Fruit fly (Drosophila melanogaster) whole organism, adult: ENCODE results near the gene CG14277.

Experiments used
- CG11617 ChIP-seq: fragments of 200-800 bp; sonication (Bioruptor generic); optimal IDR thresholded peaks from 2 replicates; lab custom pipeline; 2017; ENCODE audit warnings: mild to moderate bottlenecking, missing biosample characterization, missing genetic modification reagents, missing genetic modification characterization
- CG12768 ChIP-seq: fragments of 200-800 bp; sonication (Bioruptor generic); optimal IDR thresholded peaks from 2 replicates; lab custom pipeline; 2017; ENCODE audit warnings: missing biosample characterization, missing genetic modification characterization, mild to moderate bottlenecking, moderate library complexity, missing genetic modification reagents
- CG14711 ChIP-seq: fragments of 200-800 bp; sonication (Bioruptor generic); optimal IDR thresholded peaks from 2 replicates; lab custom pipeline; 2018; ENCODE audit warnings: missing biosample characterization, mild to moderate bottlenecking, missing genetic modification characterization, moderate library complexity
- CG1620 ChIP-seq: fragments of 200-800 bp; sonication (Bioruptor generic); optimal IDR thresholded peaks from 2 replicates; lab custom pipeline; 2016; ENCODE audit warnings: missing biosample characterization, missing genetic modification characterization
- CG33017 ChIP-seq: fragments of 200-800 bp; sonication (Bioruptor generic); optimal IDR thresholded peaks from 2 replicates; lab custom pipeline; 2018; ENCODE audit warnings: missing biosample characterization, mild to moderate bottlenecking, missing genetic modification characterization, moderate library complexity
- CG5204 ChIP-seq: fragments of 200-800 bp; sonication (Bioruptor generic); optimal IDR thresholded peaks from 2 replicates; lab custom pipeline; 2016; ENCODE audit warnings: missing biosample characterization, missing genetic modification characterization
- CG7045 ChIP-seq: fragments of 200-800 bp; sonication (Bioruptor generic); optimal IDR thresholded peaks from 2 replicates; lab custom pipeline; 2017; ENCODE audit warnings: missing biosample characterization, mild to moderate bottlenecking, missing genetic modification characterization
- CG7101 ChIP-seq: fragments of 200-800 bp; sonication (Bioruptor generic); optimal IDR thresholded peaks from 2 replicates; lab custom pipeline; 2018; ENCODE audit warnings: missing biosample characterization, mild to moderate bottlenecking, missing genetic modification characterization, moderate library complexity
- Clk ChIP-seq: fragments of 200-800 bp; sonication (Bioruptor generic); optimal IDR thresholded peaks from 2 replicates; lab custom pipeline; 2017; ENCODE audit warnings: missing biosample characterization, missing genetic modification characterization
- Crg-1 ChIP-seq: fragments of 200-800 bp; sonication (Bioruptor generic); optimal IDR thresholded peaks from 2 replicates; lab custom pipeline; 2016; ENCODE audit warnings: missing biosample characterization, missing genetic modification characterization
- Hr96 ChIP-seq: fragments of 200-800 bp; sonication (Bioruptor generic); optimal IDR thresholded peaks from 2 replicates; lab custom pipeline; 2016; ENCODE audit warnings: missing biosample characterization, missing genetic modification characterization
- Mnt ChIP-seq: fragments of 200-800 bp; sonication (Bioruptor generic); optimal IDR thresholded peaks from 2 replicates; lab custom pipeline; 2016; ENCODE audit warnings: missing biosample characterization, mild to moderate bottlenecking, missing genetic modification characterization
- bab1 ChIP-seq: fragments of 200-800 bp; sonication (Bioruptor generic); optimal IDR thresholded peaks from 3 replicates; lab custom pipeline; 2019; ENCODE audit warnings: missing biosample characterization, mild to moderate bottlenecking, missing genetic modification characterization, moderate library complexity
- cic ChIP-seq: fragments of 200-800 bp; sonication (Bioruptor generic); optimal IDR thresholded peaks from 2 replicates; lab custom pipeline; 2017; ENCODE audit warnings: missing biosample characterization, mild to moderate bottlenecking, missing genetic modification characterization, moderate library complexity
- cnc ChIP-seq, 2 experiments: fragments of >200 bp; optimal IDR thresholded peaks; 2 replicates each; lab custom pipeline; 2017
- kay ChIP-seq: fragments of 200-800 bp; sonication (Bioruptor generic); peaks from one replicate; lab custom pipeline; 2016; ENCODE audit warnings: missing biosample characterization, missing genetic modification characterization, borderline replicate concordance
- ovo ChIP-seq: fragments of 200-800 bp; sonication (Bioruptor generic); optimal IDR thresholded peaks from 2 replicates; lab custom pipeline; 2016; ENCODE audit warnings: missing biosample characterization, missing genetic modification characterization
- pad ChIP-seq: fragments of 200-800 bp; sonication (Bioruptor generic); optimal IDR thresholded peaks from 3 replicates; lab custom pipeline; 2017; ENCODE audit warnings: missing biosample characterization, missing genetic modification characterization, mild to moderate bottlenecking, moderate library complexity, missing genetic modification reagents
- tj ChIP-seq: fragments of 200-800 bp; sonication (Bioruptor generic); optimal IDR thresholded peaks from 3 replicates; lab custom pipeline; 2017; ENCODE audit warnings: missing biosample characterization, mild to moderate bottlenecking, missing genetic modification characterization, moderate library complexity
- toe ChIP-seq: fragments of 200-800 bp; sonication (Bioruptor generic); optimal IDR thresholded peaks from 2 replicates; lab custom pipeline; 2016; ENCODE audit warnings: missing biosample characterization, missing genetic modification characterization

Gene CG14277

dm6 chr2L:8229628-8230027 is 12.7 kb upstream of the CG14277 start:
- TF ChIP-seq CG11617 (GFP tag; lab: Kevin White, UChicago) (no peak), tj (GFP tag; lab: Kevin White, UChicago) (no peak), CG1620 (GFP tag; lab: Kevin White, UChicago) (no peak), CG7101 (tag; lab: Kevin White, UChicago) (no peak), bab1 (no peak), CG7045 (GFP tag; lab: Kevin White, UChicago) (no peak), Crg-1 (no peak)

- no peak for TF ChIP-seq CG1620 (GFP tag; lab: Kevin White, UChicago)
- peak; percentile 78 for TF ChIP-seq kay (GFP tag; lab: Kevin White, UChicago)
- no peak for TF ChIP-seq cic (GFP tag; lab: Kevin White, UChicago)
Measured at dm6 chr2L:8230255-8230654, 12.0 kb upstream of the CG14277 start.

- TF ChIP-seq tj (GFP tag; lab: Kevin White, UChicago): no peak
- no peak for TF ChIP-seq toe (GFP tag; lab: Kevin White, UChicago)
- TF ChIP-seq Hr96 (GFP tag; lab: Kevin White, UChicago): no peak
- no peak for TF ChIP-seq kay (GFP tag; lab: Kevin White, UChicago)
- no peak for TF ChIP-seq Clk
- TF ChIP-seq CG1620 (GFP tag; lab: Kevin White, UChicago): no peak
- no peak for TF ChIP-seq cnc (optimal IDR thresholded peaks at IDR 0.05; lab: Kevin White, UChicago)
- TF ChIP-seq CG33017 (tag; lab: Kevin White, UChicago): no peak
- TF ChIP-seq ovo (GFP tag; lab: Kevin White, UChicago): no peak
- no peak for TF ChIP-seq cic (GFP tag; lab: Kevin White, UChicago)
- TF ChIP-seq CG5204: no peak
- no peak for TF ChIP-seq CG7101 (tag; lab: Kevin White, UChicago)
- TF ChIP-seq pad: no peak
- no peak for TF ChIP-seq CG11617 (GFP tag; lab: Kevin White, UChicago)
- TF ChIP-seq Mnt: no peak
- TF ChIP-seq bab1: no peak
- TF ChIP-seq CG7045 (GFP tag; lab: Kevin White, UChicago): no peak
- TF ChIP-seq Crg-1: no peak
Measured at dm6 chr2L:8232389-8232788, 9.9 kb upstream of the CG14277 start.

dm6 chr2L:8233571-8233970 is 8.7 kb upstream of the CG14277 start:
- peak; percentile 59 for TF ChIP-seq CG11617 (GFP tag; lab: Kevin White, UChicago)
- no peak for TF ChIP-seq Clk
- TF ChIP-seq Crg-1: no peak
- TF ChIP-seq CG7101 (tag; lab: Kevin White, UChicago): peak; percentile 59
- no peak for TF ChIP-seq toe (GFP tag; lab: Kevin White, UChicago)
- peak; percentile 53 for TF ChIP-seq tj (GFP tag; lab: Kevin White, UChicago)
- peak; percentile 60 for TF ChIP-seq CG33017 (tag; lab: Kevin White, UChicago)
- TF ChIP-seq Hr96 (GFP tag; lab: Kevin White, UChicago): no peak
- peak; percentile 96 for TF ChIP-seq cic (GFP tag; lab: Kevin White, UChicago)
- peak; percentile 90 for TF ChIP-seq kay (GFP tag; lab: Kevin White, UChicago)
- peak; percentile 70 for TF ChIP-seq CG7045 (GFP tag; lab: Kevin White, UChicago)
- TF ChIP-seq CG1620 (GFP tag; lab: Kevin White, UChicago): no peak
- TF ChIP-seq Mnt: peak; percentile 10
- no peak for TF ChIP-seq cnc (optimal IDR thresholded peaks at IDR 0.05; lab: Kevin White, UChicago)
- TF ChIP-seq pad: no peak
- no peak for TF ChIP-seq CG14711 (tag; lab: Kevin White, UChicago)
- TF ChIP-seq CG5204: no peak
- TF ChIP-seq ovo (GFP tag; lab: Kevin White, UChicago): peak; percentile 53
- no peak for TF ChIP-seq bab1
- peak; percentile 51 for TF ChIP-seq CG12768 (GFP tag; lab: Kevin White, UChicago)

- TF ChIP-seq kay (GFP tag; lab: Kevin White, UChicago): peak; percentile 88
- peak; percentile 57 for TF ChIP-seq CG12768 (GFP tag; lab: Kevin White, UChicago)
- no peak for TF ChIP-seq CG1620 (GFP tag; lab: Kevin White, UChicago)
- peak; percentile 67 for TF ChIP-seq cic (GFP tag; lab: Kevin White, UChicago)
- no peak for TF ChIP-seq Clk
Measured at dm6 chr2L:8239032-8239650, 3.1 kb upstream of the CG14277 start.

dm6 chr2L:8239712-8240245 is 2.5 kb upstream of the CG14277 start, which contains the start of gene Pvr:
Gene Pvr, minus strand, starts transcription at chr2L:8239878.
- TF ChIP-seq CG12768 (GFP tag; lab: Kevin White, UChicago) (no peak), bab1 (peak; percentile 58), tj (GFP tag; lab: Kevin White, UChicago) (peak; percentile 98), cic (GFP tag; lab: Kevin White, UChicago) (peak; percentile 4), CG7101 (tag; lab: Kevin White, UChicago) (no peak), CG1620 (GFP tag; lab: Kevin White, UChicago) (peak; percentile 16), CG5204 (peak; percentile 36), ovo (GFP tag; lab: Kevin White, UChicago) (peak; percentile 30), kay (GFP tag; lab: Kevin White, UChicago) (no peak), CG11617 (GFP tag; lab: Kevin White, UChicago) (no peak), CG7045 (GFP tag; lab: Kevin White, UChicago) (peak; percentile 10)
